Worm (Caenorhabditis elegans) whole organism, late embryonic: ENCODE measurements around the gene frg-1.

Experiments used
- C38D4.7 ChIP-seq: fragments of 200-800 bp; sonication (Bioruptor generic); optimal IDR thresholded peaks from 2 replicates; lab custom pipeline; 2018; ENCODE audit warnings: mild to moderate bottlenecking, missing genetic modification characterization, moderate library complexity, missing compliant biosample characterization
- T23F11.4 ChIP-seq: fragments of 200-800 bp; sonication (Bioruptor generic); optimal IDR thresholded peaks from 2 replicates; lab custom pipeline; 2018; ENCODE audit warnings: mild to moderate bottlenecking, missing genetic modification characterization, missing compliant biosample characterization
- ahr-1 ChIP-seq: sonication (generic microtip); optimal IDR thresholded peaks from 2 replicates; lab custom pipeline; 2016; ENCODE audit warnings: missing genetic modification characterization, missing compliant biosample characterization
- ceh-14 ChIP-seq: sonication (generic microtip); optimal IDR thresholded peaks from 2 replicates; lab custom pipeline; 2016; ENCODE audit warnings: missing genotype, missing genetic modification characterization, missing compliant biosample characterization
- ceh-18 ChIP-seq: sonication (generic microtip); optimal IDR thresholded peaks from 2 replicates; lab custom pipeline; 2016; ENCODE audit warnings: missing genetic modification characterization, missing compliant biosample characterization
- ceh-19 ChIP-seq: fragments of 200-800 bp; sonication (Bioruptor generic); optimal IDR thresholded peaks from 2 replicates; lab custom pipeline; 2018; ENCODE audit warnings: mild to moderate bottlenecking, missing genetic modification characterization, missing compliant biosample characterization
- ceh-2 ChIP-seq: sonication (generic microtip); optimal IDR thresholded peaks from 2 replicates; lab custom pipeline; 2016; ENCODE audit warnings: missing genotype, missing genetic modification characterization, missing compliant biosample characterization
- ceh-30 ChIP-seq: fragments of 150-350 bp; optimal IDR thresholded peaks from 2 replicates; lab custom pipeline; 2014; ENCODE audit warnings: missing biosample characterization, missing genetic modification characterization
- ceh-34 ChIP-seq: sonication (generic microtip); optimal IDR thresholded peaks from 2 replicates; lab custom pipeline; 2016; ENCODE audit warnings: mild to moderate bottlenecking, missing genetic modification characterization, missing compliant biosample characterization
- ceh-45 ChIP-seq: fragments of 200-800 bp; sonication (Bioruptor generic); IDR thresholded peaks from 2 replicates; pipeline ENCODE4 v1.3.6; 2022; ENCODE audit warnings: missing genetic modification reagents, missing genetic modification characterization, missing compliant biosample characterization
- ceh-48 ChIP-seq: sonication (generic microtip); optimal IDR thresholded peaks from 2 replicates; lab custom pipeline; 2016; ENCODE audit warnings: missing genetic modification characterization, inconsistent platforms, missing compliant biosample characterization
- ceh-6 ChIP-seq: fragments of 200-800 bp; sonication (Bioruptor generic); optimal IDR thresholded peaks from 2 replicates; lab custom pipeline; 2018; ENCODE audit warnings: mild to moderate bottlenecking, missing genetic modification characterization, missing compliant biosample characterization
- che-1 ChIP-seq: sonication (generic microtip); optimal IDR thresholded peaks from 2 replicates; lab custom pipeline; 2016; ENCODE audit warnings: mild to moderate bottlenecking, missing genetic modification characterization, missing compliant biosample characterization
- dmd-4 ChIP-seq: sonication (generic microtip); optimal IDR thresholded peaks from 2 replicates; lab custom pipeline; 2016; ENCODE audit warnings: borderline replicate concordance, missing genetic modification characterization, missing compliant biosample characterization
- dve-1 ChIP-seq: sonication (generic microtip); optimal IDR thresholded peaks from 2 replicates; lab custom pipeline; 2017; ENCODE audit warnings: antibody characterized with exemption, mild to moderate bottlenecking, missing genetic modification characterization, missing compliant biosample characterization
- elt-2 ChIP-seq: sonication (generic microtip); optimal IDR thresholded peaks from 2 replicates; lab custom pipeline; 2016; ENCODE audit warnings: missing genetic modification reagents, missing genetic modification characterization, missing compliant biosample characterization
- eyg-1 ChIP-seq: sonication (generic microtip); optimal IDR thresholded peaks from 2 replicates; lab custom pipeline; 2016; ENCODE audit warnings: missing genotype, missing genetic modification characterization, missing compliant biosample characterization
- fax-1 ChIP-seq: sonication (generic microtip); optimal IDR thresholded peaks from 2 replicates; lab custom pipeline; 2016; ENCODE audit warnings: missing genotype, missing genetic modification characterization, missing compliant biosample characterization
- fkh-6 ChIP-seq: sonication (generic microtip); optimal IDR thresholded peaks from 2 replicates; lab custom pipeline; 2016; ENCODE audit warnings: missing genetic modification characterization, missing compliant biosample characterization
- hlh-13 ChIP-seq: fragments of 200-800 bp; sonication (Bioruptor generic); optimal IDR thresholded peaks from 2 replicates; lab custom pipeline; 2018; ENCODE audit warnings: mild to moderate bottlenecking, missing genetic modification characterization, missing compliant biosample characterization
- hlh-15 ChIP-seq: sonication (generic microtip); optimal IDR thresholded peaks from 2 replicates; lab custom pipeline; 2016; ENCODE audit warnings: missing genetic modification characterization, missing compliant biosample characterization
- hlh-8 ChIP-seq: sonication (generic microtip); optimal IDR thresholded peaks from 2 replicates; lab custom pipeline; 2016; ENCODE audit warnings: missing genotype, missing genetic modification characterization, missing compliant biosample characterization
- lim-6 ChIP-seq: sonication (generic microtip); optimal IDR thresholded peaks from 2 replicates; lab custom pipeline; 2016; ENCODE audit warnings: missing genetic modification characterization, missing compliant biosample characterization
- lin-11 ChIP-seq: fragments of 200-800 bp; sonication (Bioruptor generic); optimal IDR thresholded peaks from 2 replicates; lab custom pipeline; 2018; ENCODE audit warnings: mild to moderate bottlenecking, missing genetic modification characterization, missing compliant biosample characterization
- madf-2 ChIP-seq: sonication (generic microtip); optimal IDR thresholded peaks from 2 replicates; lab custom pipeline; 2017; ENCODE audit warnings: missing genetic modification characterization, missing compliant biosample characterization
- nhr-11 ChIP-seq: fragments of 150-350 bp; optimal IDR thresholded peaks from 2 replicates; lab custom pipeline; 2014; ENCODE audit warnings: missing biosample characterization, missing genetic modification characterization
- nhr-232 ChIP-seq: sonication (generic microtip); optimal IDR thresholded peaks from 2 replicates; lab custom pipeline; 2016; ENCODE audit warnings: missing genetic modification characterization, missing compliant biosample characterization
- npax-4 ChIP-seq: sonication (generic microtip); optimal IDR thresholded peaks from 2 replicates; lab custom pipeline; 2016; ENCODE audit warnings: missing genetic modification characterization, missing compliant biosample characterization
- odd-2 ChIP-seq: sonication (generic microtip); optimal IDR thresholded peaks from 2 replicates; lab custom pipeline; 2017; ENCODE audit warnings: antibody characterized with exemption, mild to moderate bottlenecking, missing genetic modification characterization, missing compliant biosample characterization
- pax-1 ChIP-seq: fragments of 150-350 bp; optimal IDR thresholded peaks from 2 replicates; lab custom pipeline; 2014; ENCODE audit warnings: missing biosample characterization, missing genetic modification characterization
- pha-4 ChIP-seq: fragments of 150-350 bp; optimal IDR thresholded peaks from 2 replicates; lab custom pipeline; 2018; ENCODE audit warnings: missing biosample characterization, missing genetic modification reagents, missing genetic modification characterization
- pqm-1 ChIP-seq: sonication (generic microtip); optimal IDR thresholded peaks from 2 replicates; lab custom pipeline; 2016; ENCODE audit warnings: missing genetic modification characterization, missing compliant biosample characterization
- ref-2 ChIP-seq: sonication (generic microtip); optimal IDR thresholded peaks from 2 replicates; lab custom pipeline; 2016; ENCODE audit warnings: missing genetic modification characterization, missing compliant biosample characterization
- sox-2 ChIP-seq: fragments of 200-800 bp; sonication (Bioruptor generic); IDR thresholded peaks from 2 replicates; pipeline ENCODE4 v1.3.6; 2022; ENCODE audit warnings: missing genetic modification reagents, missing genetic modification characterization, missing compliant biosample characterization
- sox-4 ChIP-seq: sonication (generic microtip); optimal IDR thresholded peaks from 2 replicates; lab custom pipeline; 2017; ENCODE audit warnings: mild to moderate bottlenecking, missing genetic modification characterization, inconsistent platforms, missing compliant biosample characterization
- syd-9 ChIP-seq: sonication (generic microtip); optimal IDR thresholded peaks from 2 replicates; lab custom pipeline; 2016; ENCODE audit warnings: mild to moderate bottlenecking, missing genetic modification characterization, moderate library complexity, missing compliant biosample characterization
- tbx-2 ChIP-seq: sonication (generic microtip); optimal IDR thresholded peaks from 2 replicates; lab custom pipeline; 2016; ENCODE audit warnings: missing genetic modification characterization, missing compliant biosample characterization
- tbx-7 ChIP-seq: sonication (generic microtip); optimal IDR thresholded peaks from 2 replicates; lab custom pipeline; 2016; ENCODE audit warnings: missing genotype, missing genetic modification characterization, missing compliant biosample characterization
- unc-42 ChIP-seq: sonication (generic microtip); optimal IDR thresholded peaks from 2 replicates; lab custom pipeline; 2016; ENCODE audit warnings: missing genotype, missing genetic modification characterization, missing compliant biosample characterization
- zip-5 ChIP-seq: sonication (generic microtip); optimal IDR thresholded peaks from 2 replicates; lab custom pipeline; 2016; ENCODE audit warnings: missing genetic modification characterization, missing compliant biosample characterization
- ztf-16 ChIP-seq: sonication (generic microtip); optimal IDR thresholded peaks from 2 replicates; lab custom pipeline; 2017; ENCODE audit warnings: missing genetic modification characterization, missing compliant biosample characterization

Gene frg-1

DNA sequence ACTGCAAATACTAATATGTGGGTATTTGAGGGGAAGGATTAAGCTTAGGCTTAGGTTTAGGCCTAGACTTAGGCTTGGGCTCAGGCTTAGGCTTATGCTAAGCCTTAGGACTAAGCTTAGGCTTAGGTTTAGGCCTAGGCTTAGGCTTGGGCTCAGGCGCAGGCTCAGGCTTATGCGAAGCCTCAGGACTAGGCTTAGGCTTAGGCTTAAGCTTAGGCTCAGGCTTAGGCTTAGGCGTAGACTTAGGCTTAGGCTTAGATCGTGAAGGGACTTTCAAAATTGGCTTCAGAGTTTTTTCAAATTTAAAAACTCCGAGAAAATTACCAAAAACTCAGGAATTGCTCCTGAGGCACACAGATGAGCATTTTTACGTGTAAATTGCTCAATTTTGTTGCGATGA is 33.9 kb upstream of the frg-1 start:
- TF ChIP-seq pqm-1 (tag; lab: Kevin White, UChicago) (no peak), dve-1 (tag; lab: Kevin White, UChicago) (peak; percentile 42)

DNA sequence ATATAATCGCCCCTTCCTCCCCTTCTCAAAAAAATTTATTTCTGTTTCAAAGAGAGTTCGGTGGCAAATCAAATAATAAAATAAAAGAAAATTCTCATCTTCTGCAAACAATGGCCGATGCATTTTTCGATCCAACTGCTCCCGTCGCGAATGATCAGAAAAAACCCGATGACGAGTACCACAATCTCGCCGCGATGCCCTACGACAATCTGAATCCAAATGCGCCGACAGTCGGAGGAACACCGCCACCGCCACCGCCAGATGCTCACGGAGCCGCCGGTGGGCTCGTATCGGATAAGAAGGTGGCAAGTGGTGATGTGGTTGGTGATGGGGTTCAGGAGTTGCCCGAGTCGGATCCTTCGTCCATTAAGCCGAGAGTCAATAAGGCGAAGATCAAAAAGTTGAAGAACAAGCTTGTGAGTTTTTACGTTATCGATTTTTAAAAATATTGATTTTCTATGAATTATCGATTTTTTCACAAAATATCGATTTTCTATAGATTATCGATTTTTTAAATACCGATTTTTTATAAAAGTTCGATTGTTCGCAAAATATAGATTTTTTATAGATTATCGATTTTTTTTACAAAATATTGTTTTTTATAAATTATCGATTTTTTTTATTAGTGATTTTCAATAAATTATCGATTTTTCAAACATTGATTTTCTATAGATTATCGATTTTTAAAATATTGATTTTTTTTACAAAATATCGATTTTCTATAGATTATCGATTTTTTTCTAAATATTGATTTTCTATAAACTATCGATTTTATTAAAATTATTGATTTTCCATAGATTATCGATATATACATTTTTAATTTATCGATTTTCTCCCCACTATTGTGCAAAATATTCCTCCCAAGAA is 27.4 kb upstream of the frg-1 start, which contains the start of gene Y39E4A.1:
Gene Y39E4A.1 (plus strand): TSS at position 51 of the 867 bp plus-strand sequence.
- TF ChIP-seq ceh-48 (tag; lab: Kevin White, UChicago) (peak; percentile 44), unc-42 (no peak)

DNA sequence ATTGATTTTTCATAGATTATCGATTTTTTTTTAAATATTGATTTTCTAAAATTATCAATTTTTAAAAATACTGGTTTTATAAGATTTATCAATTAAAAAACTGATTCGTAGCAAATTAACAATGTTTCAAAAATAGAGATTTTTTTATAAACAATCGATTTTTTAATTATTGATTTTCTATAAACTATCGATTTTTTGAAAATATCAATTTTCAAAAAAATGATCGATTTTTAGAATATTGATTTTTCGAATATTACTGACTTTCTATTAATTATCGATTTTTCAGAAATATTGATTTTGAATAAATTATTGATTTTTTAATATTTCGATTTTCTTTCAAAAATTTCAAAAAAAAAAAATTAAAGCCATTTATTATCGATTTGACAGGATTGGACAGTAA is 26.3 kb upstream of the frg-1 start:
- TF ChIP-seq ref-2 (tag; lab: Kevin White, UChicago): no peak
- TF ChIP-seq npax-4 (tag; lab: Kevin White, UChicago): no peak
- no peak for TF ChIP-seq ceh-30 (tag; lab: Kevin White, UChicago)
- TF ChIP-seq ceh-34 (tag; lab: Kevin White, UChicago): no peak
- no peak for TF ChIP-seq lim-6 (tag; lab: Kevin White, UChicago)
- TF ChIP-seq ahr-1 (tag; lab: Kevin White, UChicago): no peak
- TF ChIP-seq dve-1 (tag; lab: Kevin White, UChicago): no peak
- TF ChIP-seq ceh-18 (tag; lab: Kevin White, UChicago): no peak
- TF ChIP-seq dmd-4 (tag; lab: Kevin White, UChicago): no peak
- TF ChIP-seq sox-4 (tag; lab: Kevin White, UChicago): no peak
- no peak for TF ChIP-seq sox-2 (GFP tag; lab: Robert Waterston, UW)
- TF ChIP-seq madf-2 (tag; lab: Kevin White, UChicago): no peak
- TF ChIP-seq ceh-45 (GFP tag; lab: Robert Waterston, UW): no peak
- TF ChIP-seq pax-1 (tag; lab: Kevin White, UChicago): no peak
- TF ChIP-seq ceh-14 (tag; lab: Kevin White, UChicago): no peak
- no peak for TF ChIP-seq syd-9 (tag; lab: Kevin White, UChicago)
- no peak for TF ChIP-seq tbx-7 (tag; lab: Kevin White, UChicago)
- no peak for TF ChIP-seq hlh-8 (tag; lab: Kevin White, UChicago)
- TF ChIP-seq ceh-6 (GFP tag; lab: Kevin White, UChicago): no peak

DNA sequence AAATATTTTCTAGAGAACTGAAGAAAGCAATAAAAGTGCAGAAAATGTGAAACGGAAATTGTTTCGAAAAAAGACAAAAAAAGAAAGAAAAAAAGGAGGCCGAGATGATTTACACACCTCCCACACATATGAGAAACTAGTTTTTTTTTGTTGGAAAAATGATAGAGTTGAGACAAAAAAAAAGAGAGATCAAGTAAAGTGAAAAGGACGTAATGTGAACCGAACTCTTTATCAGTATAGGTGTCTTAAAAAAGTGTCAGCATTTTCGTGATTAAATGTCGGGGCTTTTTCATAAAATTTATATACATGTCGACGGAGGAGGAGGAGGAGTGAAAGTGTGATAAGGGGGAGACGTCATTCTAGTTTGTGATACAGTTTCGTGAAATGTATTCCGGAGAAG is 19.7 kb upstream of the frg-1 start:
- TF ChIP-seq ceh-18 (tag; lab: Kevin White, UChicago) (no peak), elt-2 (tag; lab: Kevin White, UChicago) (peak; percentile 10)

DNA sequence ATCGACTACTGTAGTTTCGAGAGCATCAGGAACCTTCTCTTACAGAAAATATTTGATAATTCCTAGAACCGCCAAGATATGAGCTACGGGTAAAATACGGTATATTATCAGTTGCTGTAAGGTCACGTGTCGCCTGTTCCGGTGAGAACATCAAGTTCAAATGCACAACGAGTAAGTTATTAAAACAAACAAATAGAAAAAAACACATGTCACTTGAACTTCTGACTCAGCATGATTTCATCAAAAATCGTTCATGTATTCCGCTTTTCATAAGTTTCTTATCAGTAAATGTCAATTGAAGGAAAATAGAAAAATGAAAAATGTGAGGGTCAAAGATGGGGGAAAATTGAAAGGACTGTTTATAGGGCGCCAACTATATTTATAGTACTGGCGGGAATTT is 18.3 kb upstream of the frg-1 start:
- TF ChIP-seq zip-5 (tag; lab: Kevin White, UChicago): no peak
- TF ChIP-seq T23F11.4 (GFP tag; lab: Kevin White, UChicago): no peak
- no peak for TF ChIP-seq nhr-232 (tag; lab: Kevin White, UChicago)
- TF ChIP-seq npax-4 (tag; lab: Kevin White, UChicago): no peak
- TF ChIP-seq dmd-4 (tag; lab: Kevin White, UChicago): no peak
- no peak for TF ChIP-seq tbx-2
- TF ChIP-seq pha-4: no peak
- TF ChIP-seq ceh-14 (tag; lab: Kevin White, UChicago): no peak
- TF ChIP-seq eyg-1: no peak
- TF ChIP-seq ceh-2: no peak
- TF ChIP-seq, all 69 proteins: peak for 0

DNA sequence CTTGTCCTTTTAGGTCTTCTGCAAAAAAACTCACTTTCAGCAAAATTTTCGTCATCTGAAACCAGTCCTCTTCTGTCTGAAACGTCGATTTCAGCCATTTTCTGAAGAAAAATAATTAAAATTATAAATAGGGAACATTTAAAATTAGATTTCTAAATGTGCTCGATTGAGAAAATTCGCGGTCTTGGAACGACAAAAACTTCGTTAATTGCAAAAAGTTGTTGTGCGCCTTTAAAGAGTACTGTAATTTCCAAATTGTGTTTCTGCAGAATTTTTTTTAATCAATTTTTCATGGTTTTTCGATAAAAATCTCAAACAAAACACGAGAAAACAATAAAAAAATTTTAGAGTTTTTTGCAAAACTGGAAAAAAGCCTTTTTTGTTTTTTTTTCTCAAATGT is 12.1 kb upstream of the frg-1 start, which contains the start of gene ttm-1:
Gene ttm-1 (minus strand): TSS at position 101 of the 400 bp plus-strand sequence.
- TF ChIP-seq che-1 (no peak), hlh-15 (no peak), tbx-2 (no peak), ceh-34 (tag; lab: Kevin White, UChicago) (no peak), ceh-19 (GFP tag; lab: Kevin White, UChicago) (no peak), syd-9 (tag; lab: Kevin White, UChicago) (no peak), fkh-6 (no peak), nhr-11 (tag; lab: Kevin White, UChicago) (no peak), odd-2 (tag; lab: Kevin White, UChicago) (no peak), ceh-2 (no peak), T23F11.4 (GFP tag; lab: Kevin White, UChicago) (no peak), lin-11 (tag; lab: Kevin White, UChicago) (no peak), ztf-16 (tag; lab: Kevin White, UChicago) (no peak), fax-1 (no peak), hlh-13 (GFP tag; lab: Kevin White, UChicago) (no peak), C38D4.7 (no peak), unc-42 (no peak)
